Worm (Caenorhabditis elegans): ENCODE data around the gene R01E6.2.

DNA sequence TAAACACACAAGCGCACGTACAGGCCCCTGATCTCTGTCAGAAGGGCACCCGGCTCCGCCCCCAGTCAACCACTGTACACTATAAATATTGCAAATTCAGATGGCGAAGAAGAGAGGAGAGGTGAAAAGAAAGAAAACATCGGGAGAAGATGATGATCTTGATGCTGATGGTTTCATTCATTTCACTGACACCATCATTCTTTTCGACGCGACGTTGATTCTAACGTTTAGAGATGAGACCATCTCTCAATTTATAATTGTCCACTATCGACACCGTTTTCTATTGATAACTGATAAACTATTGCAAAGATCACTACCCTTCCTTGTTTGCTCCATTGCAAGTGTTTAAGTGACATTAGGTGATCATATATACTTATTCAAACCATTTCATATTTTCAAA, 25.0 kb downstream of the R01E6.2 start:
- TF ChIP-seq lsy-2 (tag; optimal IDR thresholded peaks at IDR 0.05) = no peak
- no peak for TF ChIP-seq ces-1 (GFP tag; optimal IDR thresholded peaks at IDR 0.05)
- no peak for TF ChIP-seq lin-32 (GFP tag; optimal IDR thresholded peaks at IDR 0.05)
- no peak for TF ChIP-seq ztf-11 (tag; optimal IDR thresholded peaks at IDR 0.05)
- no peak for TF ChIP-seq unc-62 (GFP tag; optimal IDR thresholded peaks at IDR 0.05)
- no peak for TF ChIP-seq mep-1 (tag; optimal IDR thresholded peaks at IDR 0.05)
- TF ChIP-seq sptf-1 (tag; optimal IDR thresholded peaks at IDR 0.05) = no peak
- no peak for TF ChIP-seq mab-5 (tag; optimal IDR thresholded peaks at IDR 0.05)
